Worm (Caenorhabditis elegans): ENCODE measurements around the gene pek-1.

ce11 chrX:11368845-11369244 is 45.8 kb downstream of the pek-1 start:
- TF ChIP-seq ama-1 (optimal IDR thresholded peaks at IDR 0.05), result no peak
- no peak for TF ChIP-seq sea-1 (GFP tag; conservative IDR thresholded peaks at IDR 0.05)
- peak; percentile 29 for TF ChIP-seq hmg-4 (GFP tag; optimal IDR thresholded peaks at IDR 0.05)
- no peak for TF ChIP-seq tbx-37 (GFP tag; conservative IDR thresholded peaks at IDR 0.05)

Data from whole organism, early embryonic.